Worm (Caenorhabditis elegans): ENCODE data around the gene cacn-1.

Gene cacn-1

DNA sequence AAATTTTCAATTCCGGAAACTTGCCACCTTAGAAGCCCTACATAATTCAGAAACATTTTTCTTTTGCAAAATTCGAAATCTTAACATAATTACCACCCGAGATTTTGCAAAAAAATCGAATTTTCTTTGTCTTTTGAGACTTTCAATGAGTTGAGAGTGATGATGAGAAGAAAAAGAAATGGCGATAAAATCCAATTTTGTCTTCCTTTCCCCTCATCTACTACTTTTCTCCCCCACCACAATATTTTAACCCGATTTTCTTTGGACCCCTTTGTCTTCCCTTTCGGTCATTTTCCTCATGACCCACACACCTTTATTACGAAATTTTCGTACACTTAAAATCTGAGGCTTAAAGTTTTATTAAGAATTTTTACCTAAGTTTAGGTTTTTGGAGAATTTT lies 43.6 kb downstream of the cacn-1 start:
- TF ChIP-seq cog-1 (tag; optimal IDR thresholded peaks at IDR 0.05) (no peak), ref-1 (GFP tag; conservative IDR thresholded peaks at IDR 0.05) (no peak), ztf-29 (GFP tag; IDR thresholded peaks at IDR 0.05) (no peak)

DNA sequence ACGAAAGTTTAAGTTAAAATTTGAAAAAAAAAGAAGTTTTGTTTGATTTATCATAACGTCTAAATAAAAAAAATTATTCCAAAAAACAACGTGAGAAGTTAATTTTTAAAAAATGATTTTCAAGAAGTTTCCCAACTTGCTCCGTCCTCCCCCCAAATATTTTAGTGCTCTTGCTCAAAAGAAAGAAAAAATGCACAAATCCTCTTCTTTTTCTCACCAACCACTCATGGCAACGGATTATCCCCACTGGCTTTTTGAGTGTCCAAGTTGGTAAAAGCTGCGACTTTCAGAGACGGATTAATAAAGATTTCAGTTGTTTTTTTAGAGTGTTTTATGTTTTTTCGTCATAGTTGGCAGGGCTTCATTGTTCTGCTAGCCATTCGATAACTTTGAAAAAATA lies 44.4 kb downstream of the cacn-1 start, which contains the start of gene Y39G8C.2:
Gene Y39G8C.2, minus strand, starts transcription at position 101 of the 400 bp plus-strand sequence.
- no peak for TF ChIP-seq tab-1 (GFP tag; IDR thresholded peaks at IDR 0.05)
- no peak for TF ChIP-seq ref-1 (GFP tag; conservative IDR thresholded peaks at IDR 0.05)
- TF ChIP-seq ztf-29 (GFP tag; IDR thresholded peaks at IDR 0.05) = no peak
- TF ChIP-seq cog-1 (tag; optimal IDR thresholded peaks at IDR 0.05) = no peak
- no peak for TF ChIP-seq T22C8.4 (GFP tag; IDR thresholded peaks at IDR 0.05)
- no peak for TF ChIP-seq med-1 (GFP tag; optimal IDR thresholded peaks at IDR 0.05; ENCODE audit: insufficient read depth)

DNA sequence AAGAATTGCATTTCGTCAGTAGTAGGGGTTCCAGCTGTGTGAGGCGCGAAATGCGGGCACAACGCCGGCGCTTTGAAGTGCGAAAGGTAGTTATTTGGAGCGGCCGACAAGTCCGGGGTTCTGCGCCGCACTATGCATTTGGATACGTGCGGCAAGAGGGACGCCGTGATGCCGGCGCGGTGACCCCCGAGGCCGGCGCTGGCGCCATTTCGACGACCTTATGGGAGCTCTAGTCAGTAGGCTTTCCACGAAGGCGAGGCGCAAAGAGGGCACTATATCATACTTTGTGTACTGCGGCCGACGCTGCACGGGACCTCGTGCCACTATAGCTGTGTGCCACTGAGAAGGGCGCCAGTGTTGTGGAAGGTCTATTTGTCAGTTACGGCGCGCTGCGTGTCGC lies 45.1 kb downstream of the cacn-1 start:
- TF ChIP-seq T22C8.4 (GFP tag; IDR thresholded peaks at IDR 0.05) = no peak
- TF ChIP-seq tab-1 (GFP tag; IDR thresholded peaks at IDR 0.05) = no peak
- TF ChIP-seq ztf-23 (GFP tag; IDR thresholded peaks at IDR 0.05) = peak; percentile 3; the same call in 1 of the 2 replicates
- 0 out of 2 replicates have a peak, but pooled peaks have one; percentile 7 for TF ChIP-seq flt-1 (GFP tag; IDR thresholded peaks at IDR 0.05)
- no peak for TF ChIP-seq med-1 (GFP tag; optimal IDR thresholded peaks at IDR 0.05; ENCODE audit: insufficient read depth)
- no peak for TF ChIP-seq klf-2 (GFP tag; conservative IDR thresholded peaks at IDR 0.05)
- no peak for TF ChIP-seq cog-1 (tag; optimal IDR thresholded peaks at IDR 0.05)
- TF ChIP-seq ztf-29 (GFP tag; IDR thresholded peaks at IDR 0.05) = no peak
- no peak for TF ChIP-seq ref-1 (GFP tag; conservative IDR thresholded peaks at IDR 0.05)

DNA sequence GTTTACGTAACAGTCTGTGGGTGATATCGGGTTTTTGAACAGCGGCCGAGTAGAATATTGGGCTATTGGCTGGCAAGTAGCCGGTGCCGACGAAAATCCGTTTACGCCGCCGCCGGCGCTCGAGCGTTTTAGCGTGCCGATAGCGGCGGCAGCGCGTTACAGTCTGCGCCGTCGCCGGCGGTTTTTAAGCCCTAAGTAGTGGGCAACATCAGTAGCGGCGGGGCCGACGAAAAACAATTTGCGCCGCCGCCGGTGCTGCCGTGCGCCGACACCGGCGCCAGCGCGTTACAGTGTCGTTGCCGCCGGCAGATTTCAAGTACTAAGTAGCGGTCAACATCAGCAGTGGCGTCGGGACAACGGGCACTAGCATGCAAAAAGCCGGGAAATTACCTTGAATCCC lies 46.1 kb downstream of the cacn-1 start:
- no peak for TF ChIP-seq ref-1 (GFP tag; conservative IDR thresholded peaks at IDR 0.05)
- TF ChIP-seq cog-1 (tag; optimal IDR thresholded peaks at IDR 0.05) = no peak
- no peak for TF ChIP-seq ztf-23 (GFP tag; IDR thresholded peaks at IDR 0.05)
- no peak for TF ChIP-seq med-1 (GFP tag; optimal IDR thresholded peaks at IDR 0.05; ENCODE audit: insufficient read depth)
- TF ChIP-seq T22C8.4 (GFP tag; IDR thresholded peaks at IDR 0.05) = no peak
- no peak for TF ChIP-seq tab-1 (GFP tag; IDR thresholded peaks at IDR 0.05)
- TF ChIP-seq flt-1 (GFP tag; IDR thresholded peaks at IDR 0.05) = no peak
- no peak for TF ChIP-seq ztf-29 (GFP tag; IDR thresholded peaks at IDR 0.05)

DNA sequence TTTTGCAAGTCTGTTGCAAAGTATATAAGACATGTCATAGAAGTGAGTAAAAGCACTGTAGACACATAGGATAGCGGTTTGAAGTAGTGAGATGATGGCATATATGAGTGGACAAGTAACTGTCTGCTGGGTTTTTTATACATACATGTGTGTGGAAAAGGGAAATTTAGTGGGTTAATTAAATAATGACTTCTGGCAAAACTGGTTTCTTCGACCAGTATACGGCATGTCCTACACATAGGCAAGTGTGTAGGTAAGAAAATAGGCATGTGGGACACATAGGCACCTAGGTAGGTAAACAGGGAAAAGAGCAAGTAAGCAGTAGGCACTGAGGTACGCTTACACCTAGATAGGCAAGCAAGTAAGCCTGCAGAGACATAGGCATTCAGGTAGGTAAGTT lies 47.4 kb downstream of the cacn-1 start, which contains the start of gene col-87:
Gene col-87, minus strand, starts transcription at position 101 of the 400 bp plus-strand sequence.
- TF ChIP-seq ztf-29 (GFP tag; IDR thresholded peaks at IDR 0.05) (no peak), T22C8.4 (GFP tag; IDR thresholded peaks at IDR 0.05) (no peak), ztf-23 (GFP tag; IDR thresholded peaks at IDR 0.05) (no peak), tab-1 (GFP tag; IDR thresholded peaks at IDR 0.05) (no peak), ref-1 (GFP tag; conservative IDR thresholded peaks at IDR 0.05) (no peak), med-1 (GFP tag; optimal IDR thresholded peaks at IDR 0.05; ENCODE audit: insufficient read depth) (no peak), klf-2 (GFP tag; conservative IDR thresholded peaks at IDR 0.05) (no peak), cog-1 (tag; optimal IDR thresholded peaks at IDR 0.05) (no peak), flt-1 (GFP tag; IDR thresholded peaks at IDR 0.05) (no peak)

DNA sequence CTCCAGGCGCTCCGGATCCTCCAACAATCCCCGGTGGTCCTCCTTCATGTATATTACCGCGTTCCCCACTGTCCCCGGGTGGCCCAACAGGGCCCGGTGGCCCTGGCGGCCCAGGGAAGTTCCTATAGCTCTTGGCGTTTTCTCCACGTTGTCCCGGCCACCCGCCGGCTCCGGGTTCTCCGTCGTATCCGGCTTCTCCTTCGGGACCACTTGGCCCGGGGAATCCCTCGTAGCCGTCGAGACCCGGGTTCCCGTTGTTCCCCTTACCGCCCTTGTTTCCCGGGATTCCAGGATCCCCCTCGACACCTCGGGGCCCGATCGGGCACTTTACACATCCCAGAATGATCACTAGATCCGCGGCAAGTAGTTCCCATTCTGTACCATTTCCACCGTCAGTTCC lies 50.8 kb downstream of the cacn-1 start:
- TF ChIP-seq ref-1 (GFP tag; conservative IDR thresholded peaks at IDR 0.05) (no peak), ztf-23 (GFP tag; IDR thresholded peaks at IDR 0.05) (no peak), cog-1 (tag; optimal IDR thresholded peaks at IDR 0.05) (no peak), klf-2 (GFP tag; conservative IDR thresholded peaks at IDR 0.05) (no peak), tab-1 (GFP tag; IDR thresholded peaks at IDR 0.05) (no peak), med-1 (GFP tag; optimal IDR thresholded peaks at IDR 0.05; ENCODE audit: insufficient read depth) (no peak), flt-1 (GFP tag; IDR thresholded peaks at IDR 0.05) (no peak), ztf-29 (GFP tag; IDR thresholded peaks at IDR 0.05) (no peak), T22C8.4 (GFP tag; IDR thresholded peaks at IDR 0.05) (no peak)

DNA sequence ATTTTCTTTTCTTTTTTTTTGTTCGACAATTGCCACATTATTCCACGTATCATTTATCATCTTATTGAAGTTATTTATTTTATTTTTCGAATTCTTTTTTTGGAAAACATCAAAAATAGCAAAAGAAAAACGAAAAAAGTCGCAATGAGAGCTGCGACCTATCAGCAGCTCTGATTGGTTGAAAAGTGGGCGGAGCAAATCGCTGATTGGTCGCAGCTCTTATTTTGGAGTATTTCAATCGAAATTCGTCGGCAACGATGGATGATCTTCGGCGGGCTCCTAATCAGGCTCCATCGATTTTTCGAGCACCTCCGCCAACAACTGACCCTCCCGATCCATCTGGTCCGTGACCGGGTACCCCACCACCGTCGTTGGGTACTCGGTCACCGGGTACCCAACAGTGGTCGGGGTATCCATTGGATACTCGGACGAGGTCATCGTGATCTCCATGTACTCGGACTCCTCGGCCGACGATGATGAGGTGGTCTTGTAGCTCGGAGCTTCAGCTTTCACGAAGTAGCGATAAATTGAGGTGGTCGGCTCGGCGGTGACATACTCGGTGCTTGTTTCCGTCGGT lies 52.1 kb downstream of the cacn-1 start:
- no peak for TF ChIP-seq med-1 (GFP tag; optimal IDR thresholded peaks at IDR 0.05; ENCODE audit: insufficient read depth)
- no peak for TF ChIP-seq ref-1 (GFP tag; conservative IDR thresholded peaks at IDR 0.05)
- no peak for TF ChIP-seq flt-1 (GFP tag; IDR thresholded peaks at IDR 0.05)
- TF ChIP-seq tab-1 (GFP tag; IDR thresholded peaks at IDR 0.05) = no peak
- TF ChIP-seq cog-1 (tag; optimal IDR thresholded peaks at IDR 0.05) = no peak
- no peak for TF ChIP-seq ztf-29 (GFP tag; IDR thresholded peaks at IDR 0.05)
- no peak for TF ChIP-seq klf-2 (GFP tag; conservative IDR thresholded peaks at IDR 0.05)
- TF ChIP-seq ztf-23 (GFP tag; IDR thresholded peaks at IDR 0.05) = no peak
- no peak for TF ChIP-seq T22C8.4 (GFP tag; IDR thresholded peaks at IDR 0.05)

DNA sequence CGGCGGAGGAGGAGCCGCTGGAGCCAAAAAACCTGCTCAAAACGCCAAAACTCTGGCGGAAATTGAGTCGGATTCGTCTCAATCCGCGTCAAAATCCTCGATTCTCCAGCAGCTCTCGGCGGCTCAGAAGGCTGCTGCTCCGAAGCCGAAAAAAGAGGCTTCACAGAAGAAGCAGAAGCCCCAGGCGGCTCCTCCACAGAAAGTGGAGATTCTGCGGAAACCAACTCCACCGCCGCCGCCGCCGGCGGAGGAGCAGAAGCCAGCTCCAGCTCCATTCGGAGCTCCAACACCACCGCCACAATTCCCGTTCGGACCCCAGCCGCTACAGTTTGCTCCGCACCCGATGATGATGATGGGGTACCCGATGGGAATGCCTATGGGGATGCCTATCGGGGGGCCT lies 55.0 kb downstream of the cacn-1 start:
- TF ChIP-seq ztf-29 (GFP tag; IDR thresholded peaks at IDR 0.05) (no peak), tab-1 (GFP tag; IDR thresholded peaks at IDR 0.05) (no peak), ztf-23 (GFP tag; IDR thresholded peaks at IDR 0.05) (no peak), flt-1 (GFP tag; IDR thresholded peaks at IDR 0.05) (no peak), cog-1 (tag; optimal IDR thresholded peaks at IDR 0.05) (no peak), T22C8.4 (GFP tag; IDR thresholded peaks at IDR 0.05) (no peak), klf-2 (GFP tag; conservative IDR thresholded peaks at IDR 0.05) (no peak), med-1 (GFP tag; optimal IDR thresholded peaks at IDR 0.05; ENCODE audit: insufficient read depth) (no peak), ref-1 (GFP tag; conservative IDR thresholded peaks at IDR 0.05) (no peak)

Measured in whole organism, midembryonic.